Worm (Caenorhabditis elegans) whole organism, L4/young adult: Measurements from ENCODE around the gene W04G3.7.

Source experiments
- W03F9.2 ChIP-seq: fragments of 150-350 bp; optimal IDR thresholded peaks from 2 replicates; lab custom pipeline; 2014; ENCODE audit warnings: missing biosample characterization, missing genetic modification characterization
- dao-5 ChIP-seq: sonication (generic microtip); optimal IDR thresholded peaks from 2 replicates; lab custom pipeline; 2016; ENCODE audit warnings: missing genotype, missing genetic modification characterization, moderate library complexity, missing compliant biosample characterization
- him-1 ChIP-seq: sonication (generic microtip); optimal IDR thresholded peaks from 2 replicates; lab custom pipeline; 2016; ENCODE audit warnings: missing genotype, missing genetic modification reagents, missing genetic modification characterization, missing compliant biosample characterization

W04G3.7 gene

ce11 chrX:11085162-11085561, at the start of gene W04G3.7:
TSS of gene W04G3.7 (minus strand) at chrX:11085262.
- no peak for TF ChIP-seq W03F9.2
- no peak for TF ChIP-seq dao-5 (tag; lab: Kevin White, UChicago)
- no peak for TF ChIP-seq him-1 (tag; lab: Kevin White, UChicago)

ce11 chrX:11132260-11132659, 47.2 kb upstream of the W04G3.7 start:
- TF ChIP-seq W03F9.2 (no peak), dao-5 (tag; lab: Kevin White, UChicago) (no peak)

DNA sequence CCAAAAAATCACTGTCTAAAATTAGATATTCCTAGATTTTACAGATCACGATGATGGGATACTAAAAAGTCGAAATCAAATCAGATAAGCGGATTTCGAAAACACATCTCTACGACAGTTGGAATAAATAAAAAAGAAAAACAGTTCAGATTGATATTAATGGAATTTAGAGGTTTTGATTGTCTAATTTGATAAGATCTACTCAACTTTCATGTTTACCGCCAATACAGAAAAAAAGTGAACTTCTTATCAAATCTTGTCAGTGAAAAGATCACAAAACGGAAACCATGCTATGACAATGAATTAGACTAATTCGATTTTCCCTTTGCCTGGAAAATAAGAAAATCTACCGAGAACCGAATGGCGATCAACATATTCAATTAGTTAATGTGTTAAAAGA, 41.2 kb upstream of the W04G3.7 start:
- TF ChIP-seq him-1 (tag; lab: Kevin White, UChicago), result no peak
- TF ChIP-seq dao-5 (tag; lab: Kevin White, UChicago), result no peak
- no peak for TF ChIP-seq W03F9.2

DNA sequence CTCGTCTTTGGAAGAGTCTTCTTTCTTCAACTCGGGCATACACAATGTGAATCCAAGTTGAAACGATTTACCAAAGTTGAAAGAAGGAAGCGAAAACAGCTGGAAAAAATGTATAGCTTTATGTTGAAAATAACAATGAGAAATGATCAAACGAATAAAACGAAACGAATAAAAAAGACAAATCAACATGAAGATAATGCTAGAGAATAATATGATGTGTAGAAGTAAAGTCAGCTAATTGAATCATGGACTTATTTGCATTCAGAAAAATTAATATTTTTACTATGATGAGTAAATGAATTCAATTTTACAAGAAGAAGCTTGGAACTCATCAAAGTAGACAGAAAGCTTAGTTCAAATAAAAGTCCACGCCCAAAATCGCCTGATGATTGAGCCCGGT, 40.5 kb upstream of the W04G3.7 start, which contains the start of gene alr-1:
Gene alr-1, minus strand, starts transcription at position 101 of the 400 bp plus-strand sequence.
- TF ChIP-seq dao-5 (tag; lab: Kevin White, UChicago), result no peak
- no peak for TF ChIP-seq W03F9.2
- TF ChIP-seq him-1 (tag; lab: Kevin White, UChicago), result no peak

- TF ChIP-seq him-1 (tag; lab: Kevin White, UChicago) (no peak), W03F9.2 (no peak), dao-5 (tag; lab: Kevin White, UChicago) (no peak)
Measured at ce11 chrX:11123998-11124397, 38.9 kb upstream of the W04G3.7 start.

DNA sequence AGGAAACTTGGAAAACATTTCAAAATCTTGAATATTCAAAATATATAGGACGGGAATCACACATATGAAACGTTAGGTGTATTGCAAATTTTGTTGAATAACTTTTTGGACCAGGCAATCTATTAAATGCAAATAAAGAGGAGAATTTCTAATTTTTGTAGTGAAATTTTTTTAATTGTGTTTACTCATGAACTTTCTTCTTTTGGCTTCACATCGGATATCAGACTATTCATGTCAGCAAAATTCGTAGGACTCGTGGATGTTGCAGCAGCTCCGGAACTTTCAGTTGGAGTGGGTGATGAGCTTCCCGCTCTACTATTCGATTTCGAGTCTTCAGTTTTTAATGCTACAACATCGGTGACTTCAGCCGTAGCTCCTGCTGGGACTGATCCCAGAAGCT, 37.4 kb upstream of the W04G3.7 start:
- TF ChIP-seq dao-5 (tag; lab: Kevin White, UChicago), result no peak
- TF ChIP-seq him-1 (tag; lab: Kevin White, UChicago), result no peak
- no peak for TF ChIP-seq W03F9.2

DNA sequence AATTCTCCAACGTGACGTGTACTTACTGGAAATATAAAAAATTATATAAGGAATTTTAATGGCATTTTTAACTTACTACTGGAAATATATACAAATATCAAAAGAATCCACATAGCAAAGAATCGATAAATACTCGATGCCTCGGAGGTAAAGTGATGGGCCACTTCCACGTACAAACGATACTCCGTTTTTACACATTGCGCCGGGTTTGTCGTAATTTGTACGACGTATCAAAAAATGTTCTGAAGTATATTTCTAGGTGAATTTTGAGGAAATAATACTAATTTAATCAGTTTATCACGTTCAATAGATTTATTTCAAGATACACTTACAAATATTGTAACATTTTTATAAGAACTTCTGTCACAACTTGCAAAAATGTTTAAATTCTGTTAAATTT, 35.7 kb upstream of the W04G3.7 start, which contains the start of gene R08B4.3:
Gene R08B4.3, minus strand, starts transcription at position 198 of the 400 bp plus-strand sequence.
- TF ChIP-seq him-1 (tag; lab: Kevin White, UChicago) (no peak), W03F9.2 (no peak), dao-5 (tag; lab: Kevin White, UChicago) (no peak)

- TF ChIP-seq W03F9.2 (no peak), him-1 (tag; lab: Kevin White, UChicago) (no peak), dao-5 (tag; lab: Kevin White, UChicago) (no peak)
Measured at ce11 chrX:11116723-11117122, 31.7 kb upstream of the W04G3.7 start, which contains the start of gene nlp-66. TSS of gene nlp-66 (minus strand) at chrX:11116823.

- TF ChIP-seq W03F9.2 (no peak), him-1 (tag; lab: Kevin White, UChicago) (no peak), dao-5 (tag; lab: Kevin White, UChicago) (no peak)
Measured at ce11 chrX:11114420-11114819, 29.4 kb upstream of the W04G3.7 start.

DNA sequence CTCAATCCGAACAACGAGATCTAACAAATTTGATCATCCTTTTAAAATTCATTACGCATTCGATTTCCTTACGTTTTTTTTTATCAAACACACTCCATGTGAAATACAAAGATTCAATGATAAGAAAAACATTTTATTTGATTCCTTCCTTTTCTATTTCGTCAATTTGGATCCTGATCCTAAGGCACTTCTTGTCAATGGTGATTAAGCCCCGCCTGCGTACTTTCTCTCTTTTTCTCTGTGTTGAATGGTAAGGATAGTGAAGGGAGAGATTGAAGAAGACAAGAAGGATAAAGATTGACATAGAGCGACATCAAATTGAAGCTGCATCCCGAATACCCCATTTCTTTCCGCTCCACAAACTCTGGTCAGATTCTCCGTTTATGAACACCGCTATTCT, 24.1 kb upstream of the W04G3.7 start, which contains the start of gene grd-1:
Gene grd-1, plus strand, starts transcription at position 241 of the 400 bp plus-strand sequence.
- TF ChIP-seq dao-5 (tag; lab: Kevin White, UChicago), result no peak
- TF ChIP-seq W03F9.2, result no peak
- no peak for TF ChIP-seq him-1 (tag; lab: Kevin White, UChicago)

ce11 chrX:11107076-11107475, 22.0 kb upstream of the W04G3.7 start, which contains the start of gene clc-17:
TSS of gene clc-17 (plus strand) at chrX:11107376.
- TF ChIP-seq W03F9.2, result no peak

DNA sequence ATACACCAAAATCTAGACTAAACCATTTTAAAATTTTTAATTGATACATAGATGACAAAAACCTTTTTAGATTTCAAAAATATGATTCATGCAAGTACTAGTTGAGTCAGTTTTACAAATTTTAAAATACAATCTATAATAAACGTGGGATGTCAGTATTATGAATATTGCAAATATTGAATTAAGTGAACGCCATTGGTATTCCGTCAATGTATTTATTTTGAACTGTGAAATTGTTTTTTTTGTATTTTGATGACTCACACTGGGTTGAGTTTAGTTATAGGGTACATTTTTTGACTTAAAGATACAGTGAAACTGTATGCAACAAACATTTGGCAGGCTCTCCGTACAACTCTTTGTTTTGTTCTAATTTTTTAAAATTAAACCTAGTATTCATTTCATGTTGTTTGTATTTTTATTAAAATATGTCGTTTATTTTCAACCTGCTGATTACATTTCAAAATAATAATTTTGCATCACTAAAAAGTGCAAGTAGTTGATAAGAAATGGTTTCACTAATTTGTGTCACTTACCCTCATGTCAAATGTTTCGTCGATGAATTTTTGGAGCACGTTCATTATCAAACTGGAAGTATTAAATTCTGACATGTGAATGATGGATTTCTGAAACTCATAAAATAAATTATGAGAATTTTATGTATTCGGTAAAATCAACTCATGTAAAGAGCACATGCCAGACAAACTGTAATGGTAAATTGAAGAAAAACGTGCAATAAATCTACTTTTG, 20.0 kb upstream of the W04G3.7 start, which contains the start of gene W02H3.1:
Gene W02H3.1, minus strand, starts transcription at position 578 of the 747 bp plus-strand sequence.
- TF ChIP-seq him-1 (tag; lab: Kevin White, UChicago), result no peak
- no peak for TF ChIP-seq W03F9.2
- TF ChIP-seq dao-5 (tag; lab: Kevin White, UChicago), result no peak

DNA sequence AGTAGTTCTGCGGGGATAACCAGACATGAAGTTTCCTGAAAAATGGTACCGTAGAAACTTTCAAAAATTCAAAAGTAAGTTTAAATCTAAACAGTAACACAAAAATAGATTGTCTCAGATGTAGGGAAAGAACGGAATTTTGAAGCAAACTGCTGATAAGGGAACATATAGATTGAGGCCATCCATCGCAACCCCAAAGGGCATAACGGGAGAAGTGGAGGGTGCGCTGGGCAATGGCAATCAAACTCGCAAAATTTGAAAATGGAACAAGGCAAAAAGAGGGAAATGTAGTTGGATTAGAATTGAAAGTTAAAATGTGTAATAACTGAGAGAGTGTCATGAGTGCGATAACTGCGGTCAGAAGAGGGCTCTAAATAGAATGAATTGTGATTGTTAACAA, 18.1 kb upstream of the W04G3.7 start:
- TF ChIP-seq dao-5 (tag; lab: Kevin White, UChicago) (no peak), him-1 (tag; lab: Kevin White, UChicago) (no peak), W03F9.2 (no peak)

- TF ChIP-seq W03F9.2, result no peak
- TF ChIP-seq him-1 (tag; lab: Kevin White, UChicago), result no peak
- no peak for TF ChIP-seq dao-5 (tag; lab: Kevin White, UChicago)
Measured at ce11 chrX:11098086-11098485, 13.0 kb upstream of the W04G3.7 start, which contains the start of gene W02H3.3. TSS of gene W02H3.3 (minus strand) at chrX:11098186.

DNA sequence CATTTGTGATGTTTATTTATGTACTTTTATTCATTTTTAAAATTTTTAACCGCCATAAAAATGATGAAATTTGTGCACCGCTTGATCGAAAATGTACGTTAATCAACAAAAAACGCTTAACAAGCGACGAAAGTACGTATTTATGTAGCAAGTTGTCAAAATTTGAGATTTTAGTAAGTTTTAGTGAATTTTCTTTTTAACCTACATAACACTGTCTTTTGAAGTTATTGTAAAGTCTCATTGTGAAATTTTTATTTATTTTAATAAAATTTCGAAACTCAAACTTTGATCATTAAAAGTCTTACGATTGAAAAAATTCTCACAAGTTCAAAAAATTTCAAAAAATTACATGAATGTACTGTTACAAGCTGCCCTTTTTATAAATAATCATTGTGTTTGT, 12.3 kb upstream of the W04G3.7 start:
- TF ChIP-seq him-1 (tag; lab: Kevin White, UChicago), result no peak
- no peak for TF ChIP-seq dao-5 (tag; lab: Kevin White, UChicago)
- no peak for TF ChIP-seq W03F9.2
